Fruit fly (Drosophila melanogaster) whole organism, embryonic: ENCODE measurements around the gene CG16957.

Experiments used
- Aef1 ChIP-seq: fragments of 200-800 bp; sonication (Bioruptor generic); IDR thresholded peaks from 3 replicates; pipeline ENCODE4 v1.3.6; 2022; ENCODE audit warnings: missing biosample characterization, missing genetic modification characterization
- Atf-2 ChIP-seq: fragments of 200-800 bp; sonication (Bioruptor generic); optimal IDR thresholded peaks from 2 replicates; lab custom pipeline; 2016; ENCODE audit warnings: missing biosample characterization, missing genetic modification characterization
- Atf3 ChIP-seq: fragments of 200-800 bp; sonication (Bioruptor generic); optimal IDR thresholded peaks from 3 replicates; lab custom pipeline; 2016; ENCODE audit warnings: missing biosample characterization, missing genetic modification characterization
- CG10274 ChIP-seq: fragments of 200-800 bp; sonication (Bioruptor generic); optimal IDR thresholded peaks from 3 replicates; lab custom pipeline; 2017; ENCODE audit warnings: missing biosample characterization, mild to moderate bottlenecking, missing genetic modification characterization
- CG11085 ChIP-seq: fragments of 200-800 bp; sonication (Bioruptor generic); IDR thresholded peaks from 2 replicates; pipeline ENCODE4 v1.3.6; 2022; ENCODE audit warnings: missing biosample characterization, missing genetic modification characterization
- CG11456 ChIP-seq: fragments of 200-800 bp; sonication (Bioruptor generic); IDR thresholded peaks from 3 replicates; pipeline ENCODE4 v1.3.6; 2022; ENCODE audit warnings: missing biosample characterization, missing genetic modification characterization
- CG12391 ChIP-seq: fragments of 200-800 bp; sonication (Bioruptor generic); optimal IDR thresholded peaks from 3 replicates; lab custom pipeline; 2018; ENCODE audit warnings: missing biosample characterization, mild to moderate bottlenecking, missing genetic modification characterization, moderate library complexity
- CG1603 ChIP-seq: fragments of 200-800 bp; sonication (Bioruptor generic); optimal IDR thresholded peaks from 2 replicates; lab custom pipeline; 2019; ENCODE audit warnings: missing biosample characterization, mild to moderate bottlenecking, missing genetic modification characterization, moderate library complexity
- CG17186 ChIP-seq: fragments of 200-800 bp; sonication (Bioruptor generic); optimal IDR thresholded peaks from 3 replicates; lab custom pipeline; 2017; ENCODE audit warnings: missing biosample characterization, missing genetic modification reagents, missing genetic modification characterization
- CG17829 ChIP-seq: fragments of 200-800 bp; optimal IDR thresholded peaks from 2 replicates; lab custom pipeline; 2019; ENCODE audit warnings: missing biosample characterization, mild to moderate bottlenecking, missing genetic modification characterization, moderate library complexity
- CG2129 ChIP-seq: fragments of 200-800 bp; sonication (Bioruptor generic); IDR thresholded peaks from 2 replicates; pipeline ENCODE4 v1.3.6; 2022; ENCODE audit warnings: missing biosample characterization, missing genetic modification characterization; ENCODE audit not compliant: partially characterized antibody
- CG32532 ChIP-seq: fragments of 200-800 bp; sonication (Bioruptor generic); IDR thresholded peaks from 2 replicates; pipeline ENCODE4 v1.3.6; 2022; ENCODE audit warnings: missing biosample characterization, missing genetic modification characterization
- CG4360 ChIP-seq: fragments of 200-800 bp; sonication (Bioruptor generic); IDR thresholded peaks from 2 replicates; pipeline ENCODE4 v1.3.6; 2022; ENCODE audit warnings: missing biosample characterization, missing genetic modification characterization
- CG4404 ChIP-seq: fragments of 200-800 bp; sonication (Bioruptor generic); IDR thresholded peaks from 2 replicates; pipeline ENCODE4 v1.3.6; 2022; ENCODE audit warnings: missing biosample characterization, missing genetic modification characterization
- CG4424 ChIP-seq: fragments of 200-800 bp; sonication (Bioruptor generic); optimal IDR thresholded peaks from 3 replicates; lab custom pipeline; 2016; ENCODE audit warnings: missing biosample characterization, missing genetic modification characterization
- CG6683 ChIP-seq: fragments of 200-800 bp; sonication (Bioruptor generic); optimal IDR thresholded peaks from 2 replicates; lab custom pipeline; 2017; ENCODE audit warnings: missing biosample characterization, mild to moderate bottlenecking, missing genetic modification characterization, missing genetic modification reagents
- CG7271 ChIP-seq: fragments of 200-800 bp; sonication (Bioruptor generic); optimal IDR thresholded peaks from 2 replicates; lab custom pipeline; 2018; ENCODE audit warnings: missing biosample characterization, mild to moderate bottlenecking, missing genetic modification characterization, moderate library complexity
- CG8944 ChIP-seq: fragments of 200-800 bp; sonication (Bioruptor generic); optimal IDR thresholded peaks from 3 replicates; lab custom pipeline; 2016; ENCODE audit warnings: missing biosample characterization, missing genetic modification characterization
- ERR ChIP-seq: fragments of 200-800 bp; sonication (Bioruptor generic); optimal IDR thresholded peaks from 2 replicates; lab custom pipeline; 2016; ENCODE audit warnings: missing biosample characterization, missing genetic modification characterization
- Ets97D ChIP-seq: fragments of 200-800 bp; sonication (Bioruptor generic); optimal IDR thresholded peaks from 3 replicates; lab custom pipeline; 2016; ENCODE audit warnings: missing biosample characterization, missing genetic modification characterization
- Fer1 ChIP-seq: fragments of 200-800 bp; sonication (Bioruptor generic); optimal IDR thresholded peaks from 2 replicates; lab custom pipeline; 2017; ENCODE audit warnings: missing biosample characterization, mild to moderate bottlenecking, missing genetic modification characterization
- HHEX ChIP-seq: fragments of 200-800 bp; sonication (Bioruptor generic); optimal IDR thresholded peaks from 3 replicates; lab custom pipeline; 2017; ENCODE audit warnings: missing biosample characterization, mild to moderate bottlenecking, missing genetic modification characterization, missing genetic modification reagents
- HLH3B ChIP-seq: fragments of 200-800 bp; sonication (Bioruptor generic); IDR thresholded peaks from 2 replicates; pipeline ENCODE4 v1.3.6; 2022; ENCODE audit warnings: missing biosample characterization, missing genetic modification characterization
- Hr3 ChIP-seq: fragments of 200-800 bp; sonication (Bioruptor generic); optimal IDR thresholded peaks from 3 replicates; lab custom pipeline; 2016; ENCODE audit warnings: missing biosample characterization, missing genetic modification characterization
- Hsf ChIP-seq: fragments of 200-800 bp; sonication (Bioruptor generic); optimal IDR thresholded peaks from 3 replicates; lab custom pipeline; 2016; ENCODE audit warnings: missing biosample characterization, missing genetic modification characterization
- Lhr ChIP-seq: fragments of 200-800 bp; sonication (Bioruptor generic); optimal IDR thresholded peaks from 3 replicates; lab custom pipeline; 2017; ENCODE audit warnings: mild to moderate bottlenecking, missing biosample characterization, missing genetic modification reagents, missing genetic modification characterization
- Max ChIP-seq: fragments of 200-800 bp; sonication (Bioruptor generic); optimal IDR thresholded peaks from 2 replicates; lab custom pipeline; 2016; ENCODE audit warnings: missing biosample characterization, mild to moderate bottlenecking, missing genetic modification characterization
- NK7.1 ChIP-seq: fragments of 200-800 bp; sonication (Bioruptor generic); optimal IDR thresholded peaks from 3 replicates; lab custom pipeline; 2016; ENCODE audit warnings: missing biosample characterization, missing genetic modification characterization
- Oli ChIP-seq: fragments of 200-800 bp; sonication (Bioruptor generic); optimal IDR thresholded peaks from 2 replicates; lab custom pipeline; 2018; ENCODE audit warnings: missing biosample characterization, mild to moderate bottlenecking, missing genetic modification characterization, moderate library complexity
- Ravus ChIP-seq: fragments of 200-800 bp; sonication (Bioruptor generic); IDR thresholded peaks from 2 replicates; pipeline ENCODE4 v1.3.6; 2022; ENCODE audit warnings: missing biosample characterization, missing genetic modification characterization
- Sox102F ChIP-seq: fragments of 200-800 bp; sonication (Bioruptor generic); optimal IDR thresholded peaks from 2 replicates; lab custom pipeline; 2018; ENCODE audit warnings: missing biosample characterization, mild to moderate bottlenecking, missing genetic modification characterization, moderate library complexity
- Sry-δ ChIP-seq: fragments of 200-800 bp; sonication (Bioruptor generic); optimal IDR thresholded peaks from 2 replicates; lab custom pipeline; 2016; ENCODE audit warnings: missing biosample characterization, missing genetic modification characterization
- ab ChIP-seq: fragments of 200-800 bp; sonication (Bioruptor generic); optimal IDR thresholded peaks from 2 replicates; lab custom pipeline; 2016; ENCODE audit warnings: missing biosample characterization, missing genetic modification characterization
- ase ChIP-seq: fragments of 200-800 bp; sonication (Bioruptor generic); IDR thresholded peaks from 3 replicates; pipeline ENCODE4 v1.3.6; 2022; ENCODE audit warnings: missing biosample characterization, missing genetic modification characterization
- chif ChIP-seq, 2 experiments: fragments of 200-800 bp; sonication (Bioruptor generic); optimal IDR thresholded peaks; 3 replicates each; lab custom pipeline; 2016; ENCODE audit warnings: missing biosample characterization in 2 of 2, missing genetic modification characterization in 2 of 2
- danr ChIP-seq: fragments of 200-800 bp; sonication (Bioruptor generic); IDR thresholded peaks from 2 replicates; pipeline ENCODE4 v1.3.6; 2022; ENCODE audit warnings: missing biosample characterization, missing genetic modification characterization
- dmrt99B ChIP-seq: fragments of 200-800 bp; sonication (Bioruptor generic); optimal IDR thresholded peaks from 2 replicates; lab custom pipeline; 2018; ENCODE audit warnings: missing biosample characterization, mild to moderate bottlenecking, missing genetic modification characterization, moderate library complexity
- esg ChIP-seq: fragments of 200-800 bp; sonication (Bioruptor generic); conservative IDR thresholded peaks from 2 replicates; pipeline ENCODE4 v1.3.6; 2022; ENCODE audit warnings: missing biosample characterization, missing genetic modification characterization
- eyg ChIP-seq: fragments of 200-800 bp; sonication (Bioruptor generic); optimal IDR thresholded peaks from 3 replicates; lab custom pipeline; 2016; ENCODE audit warnings: missing biosample characterization, missing genetic modification characterization
- gsb-n ChIP-seq: fragments of 200-800 bp; sonication (Bioruptor generic); optimal IDR thresholded peaks from 3 replicates; lab custom pipeline; 2018; ENCODE audit warnings: missing biosample characterization, mild to moderate bottlenecking, missing genetic modification characterization
- jumu ChIP-seq: fragments of 200-800 bp; sonication (Bioruptor generic); optimal IDR thresholded peaks from 3 replicates; lab custom pipeline; 2016; ENCODE audit warnings: missing biosample characterization, missing genetic modification characterization
- maf-S ChIP-seq: fragments of 200-800 bp; sonication (Bioruptor generic); optimal IDR thresholded peaks from 2 replicates; lab custom pipeline; 2016; ENCODE audit warnings: missing biosample characterization, missing genetic modification characterization
- mld ChIP-seq: fragments of 200-800 bp; sonication (Bioruptor generic); IDR thresholded peaks from 3 replicates; pipeline ENCODE4 v1.3.6; 2022; ENCODE audit warnings: missing biosample characterization, missing genetic modification characterization; ENCODE audit not compliant: partially characterized antibody
- nerfin-2 ChIP-seq: fragments of 200-800 bp; sonication (Bioruptor generic); IDR thresholded peaks from 2 replicates; pipeline ENCODE4 v1.3.6; 2022; ENCODE audit warnings: missing biosample characterization, missing genetic modification characterization; ENCODE audit not compliant: partially characterized antibody
- nom ChIP-seq: fragments of 200-800 bp; sonication (Bioruptor generic); optimal IDR thresholded peaks from 2 replicates; lab custom pipeline; 2017; ENCODE audit warnings: missing biosample characterization, missing genetic modification characterization, mild to moderate bottlenecking, moderate library complexity, missing genetic modification reagents
- pb ChIP-seq: fragments of 200-800 bp; sonication (Bioruptor generic); optimal IDR thresholded peaks from 3 replicates; lab custom pipeline; 2016; ENCODE audit warnings: missing biosample characterization, missing genetic modification characterization
- pzg ChIP-seq: fragments of 200-800 bp; sonication (Bioruptor generic); optimal IDR thresholded peaks from 3 replicates; lab custom pipeline; 2018; ENCODE audit warnings: missing biosample characterization, mild to moderate bottlenecking, missing genetic modification characterization, moderate library complexity
- tap ChIP-seq: fragments of 200-800 bp; optimal IDR thresholded peaks from 3 replicates; lab custom pipeline; 2019; ENCODE audit warnings: missing biosample characterization, mild to moderate bottlenecking, missing genetic modification characterization, moderate library complexity
- yki ChIP-seq: fragments of >200 bp; optimal IDR thresholded peaks from 3 replicates; lab custom pipeline; 2018

Gene CG16957

DNA sequence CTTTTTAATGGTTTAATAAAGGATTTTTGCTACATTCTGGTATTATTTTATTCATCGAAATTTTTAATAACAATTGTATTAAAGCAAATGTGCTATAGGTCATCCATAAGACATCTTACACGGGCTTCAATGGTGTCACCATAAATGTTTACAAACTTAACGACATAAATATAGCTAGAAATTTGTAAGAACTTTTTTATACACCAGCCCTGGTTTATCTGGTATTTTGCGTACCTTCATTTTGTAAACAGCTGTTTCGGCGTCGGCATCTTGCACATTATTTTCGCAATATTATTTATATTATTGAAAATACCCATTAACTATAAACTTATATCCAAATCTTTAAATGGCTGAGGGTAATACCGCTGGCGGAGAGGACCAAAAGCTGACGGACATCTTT, 28.6 kb downstream of the CG16957 start, which contains the start of gene Tap42 (continued):
- TF ChIP-seq Lhr (no peak), pzg (GFP tag; lab: Kevin White, UChicago) (peak; percentile 45)

DNA sequence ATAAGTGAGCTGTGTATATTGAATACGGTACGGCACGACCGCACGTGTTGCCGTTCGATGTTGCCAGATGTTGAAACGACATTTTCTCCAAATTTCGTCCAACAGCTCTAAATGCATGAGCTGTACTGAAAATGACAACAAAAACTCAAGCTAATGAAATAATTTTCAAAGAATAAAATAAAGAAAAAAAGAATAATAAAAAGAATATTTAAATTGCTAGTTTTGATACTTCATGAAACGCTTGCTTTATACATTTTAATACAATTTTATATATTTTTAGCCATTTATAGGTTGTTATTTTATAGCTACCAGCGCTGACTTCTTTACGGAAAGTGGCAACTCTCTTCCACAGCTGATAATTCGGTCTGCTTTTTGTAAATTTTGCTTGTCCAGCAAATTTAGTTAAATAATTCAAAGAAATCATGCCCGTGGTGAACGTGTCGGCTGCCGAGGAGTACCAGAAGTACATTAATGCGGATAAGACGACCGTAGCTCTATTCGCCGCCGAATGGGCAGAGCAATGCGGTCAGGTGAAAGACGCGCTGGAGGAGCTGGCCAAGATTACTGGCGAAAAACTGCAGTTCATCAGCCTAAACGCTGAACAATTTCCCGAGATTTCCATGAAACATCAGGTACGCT, 29.8 kb downstream of the CG16957 start, which contains the start of the genes Nnp-1 and Grx3:
Nnp-1 (minus strand) TSS at position 81 of the 639 bp plus-strand sequence.
Grx3 (plus strand) TSS at position 339 of the 639 bp plus-strand sequence.
- TF ChIP-seq CG4424 (GFP tag; lab: Kevin White, UChicago) (peak; percentile 59), CG4404 (GFP tag; lab: Robert Waterston, UW) (no peak; the same call in 1 of the 2 replicates), Sry-δ (GFP tag; lab: Kevin White, UChicago) (no peak), Hsf (GFP tag; lab: Kevin White, UChicago) (peak; percentile 7), CG11085 (GFP tag; lab: Robert Waterston, UW) (no peak), tap (tag; lab: Kevin White, UChicago) (no peak), nom (GFP tag; lab: Kevin White, UChicago) (no peak), ase (GFP tag; lab: Robert Waterston, UW) (no peak), Oli (tag; lab: Kevin White, UChicago) (peak; percentile 27), Atf-2 (no peak), CG17186 (GFP tag; lab: Kevin White, UChicago) (peak; percentile 13), CG32532 (peak; percentile 56; the same call in 1 of the 2 replicates), maf-S (GFP tag; lab: Kevin White, UChicago) (no peak), pb (no peak), yki (lab: Kevin White, UChicago) (no peak), jumu (GFP tag; lab: Kevin White, UChicago) (no peak), CG1603 (no peak), HLH3B (GFP tag; lab: Robert Waterston, UW) (no peak), CG2129 (GFP tag; lab: Robert Waterston, UW) (no peak), Sox102F (GFP tag; lab: Kevin White, UChicago) (no peak), CG7271 (tag; lab: Kevin White, UChicago) (no peak), Atf3 (GFP tag; lab: Kevin White, UChicago) (no peak), CG11456 (GFP tag; lab: Robert Waterston, UW) (no peak), mld (GFP tag; lab: Robert Waterston, UW) (no peak), CG4360 (GFP tag; lab: Robert Waterston, UW) (peak; percentile 46; the same call in 1 of the 2 replicates), Fer1 (GFP tag; lab: Kevin White, UChicago) (no peak), chif (GFP tag; optimal IDR thresholded peaks at IDR 0.05; lab: Kevin White, UChicago) (no peak), danr (GFP tag; lab: Robert Waterston, UW) (no peak), CG12391 (tag; lab: Kevin White, UChicago) (no peak), HHEX (GFP tag; lab: Kevin White, UChicago) (no peak), ERR (GFP tag; lab: Kevin White, UChicago) (no peak), CG6683 (no peak), Hr3 (GFP tag; lab: Kevin White, UChicago) (peak; percentile 70), nerfin-2 (GFP tag; lab: Robert Waterston, UW) (no peak), Ets97D (GFP tag; lab: Kevin White, UChicago) (peak; percentile 18), eyg (GFP tag; lab: Kevin White, UChicago) (no peak), NK7.1 (GFP tag; lab: Kevin White, UChicago) (no peak), CG8944 (GFP tag; lab: Kevin White, UChicago) (no peak), CG17829 (tag; lab: Kevin White, UChicago) (peak; percentile 69), Max (GFP tag; lab: Kevin White, UChicago) (peak; percentile 98), esg (GFP tag; lab: Robert Waterston, UW) (0 out of 2 replicates have a peak, but pooled peaks have one; percentile 29), CG10274 (GFP tag; lab: Kevin White, UChicago) (no peak), dmrt99B (no peak), ab (GFP tag; lab: Kevin White, UChicago) (no peak), Ravus (GFP tag; lab: Robert Waterston, UW) (no peak), Aef1 (GFP tag; lab: Robert Waterston, UW) (peak; percentile 30; the same call in 2 of the 3 replicates), gsb-n (tag; lab: Kevin White, UChicago) (no peak)
